Fruit fly (Drosophila melanogaster) whole organism, embryonic: Measurements from ENCODE around the gene Nct.

Experiments used
- ATbp ChIP-seq: fragments of 200-800 bp; sonication (Bioruptor generic); optimal IDR thresholded peaks from 2 replicates; lab custom pipeline; 2017; ENCODE audit warnings: missing biosample characterization, mild to moderate bottlenecking, missing genetic modification characterization, missing genetic modification reagents
- CG11723 ChIP-seq: fragments of 200-800 bp; sonication (Bioruptor generic); optimal IDR thresholded peaks from 2 replicates; lab custom pipeline; 2017; ENCODE audit warnings: missing biosample characterization, mild to moderate bottlenecking, missing genetic modification characterization
- CG12104 ChIP-seq: fragments of 200-800 bp; sonication (Bioruptor generic); optimal IDR thresholded peaks from 3 replicates; lab custom pipeline; 2016; ENCODE audit warnings: missing biosample characterization, missing genetic modification characterization
- CG12942 ChIP-seq: fragments of 200-800 bp; sonication (Bioruptor generic); optimal IDR thresholded peaks from 3 replicates; lab custom pipeline; 2016; ENCODE audit warnings: missing biosample characterization, missing genetic modification characterization
- CG13424 ChIP-seq: fragments of 200-800 bp; sonication (Bioruptor generic); optimal IDR thresholded peaks from 2 replicates; lab custom pipeline; 2019; ENCODE audit warnings: missing biosample characterization, mild to moderate bottlenecking, missing genetic modification characterization, moderate library complexity
- CG14014 ChIP-seq: fragments of 200-800 bp; sonication (Bioruptor generic); IDR thresholded peaks from 2 replicates; pipeline ENCODE4 v1.3.6; 2022; ENCODE audit warnings: missing biosample characterization, missing genetic modification characterization
- CG18599 ChIP-seq: fragments of 200-800 bp; sonication (Bioruptor generic); optimal IDR thresholded peaks from 3 replicates; lab custom pipeline; 2017; ENCODE audit warnings: missing biosample characterization, missing genetic modification characterization, mild to moderate bottlenecking, moderate library complexity, missing genetic modification reagents
- CG2129 ChIP-seq: fragments of 200-800 bp; sonication (Bioruptor generic); IDR thresholded peaks from 2 replicates; pipeline ENCODE4 v1.3.6; 2022; ENCODE audit warnings: missing biosample characterization, missing genetic modification characterization; ENCODE audit not compliant: partially characterized antibody
- CG30020 ChIP-seq: fragments of 200-800 bp; optimal IDR thresholded peaks from 2 replicates; lab custom pipeline; 2019; ENCODE audit warnings: missing biosample characterization, mild to moderate bottlenecking, missing genetic modification characterization, moderate library complexity
- CG3281 ChIP-seq: fragments of 200-800 bp; sonication (Bioruptor generic); optimal IDR thresholded peaks from 3 replicates; lab custom pipeline; 2017; ENCODE audit warnings: missing biosample characterization, mild to moderate bottlenecking, missing genetic modification characterization
- CG33557 ChIP-seq: fragments of 200-800 bp; sonication (Bioruptor generic); optimal IDR thresholded peaks from 2 replicates; lab custom pipeline; 2019; ENCODE audit warnings: missing biosample characterization, mild to moderate bottlenecking, missing genetic modification characterization, moderate library complexity
- CG34422 ChIP-seq: fragments of 200-800 bp; sonication (Bioruptor generic); IDR thresholded peaks from 3 replicates; pipeline ENCODE4 v1.3.6; 2022; ENCODE audit warnings: missing biosample characterization, missing genetic modification characterization
- CG5245 ChIP-seq: fragments of 200-800 bp; sonication (Bioruptor generic); optimal IDR thresholded peaks from 3 replicates; lab custom pipeline; 2016; ENCODE audit warnings: missing biosample characterization, missing genetic modification characterization
- CG6272 ChIP-seq: fragments of 200-800 bp; sonication (Bioruptor generic); IDR thresholded peaks from 2 replicates; pipeline ENCODE4 v1.3.6; 2022; ENCODE audit warnings: missing biosample characterization, missing genetic modification characterization
- CG6689 ChIP-seq: fragments of 200-800 bp; sonication (Bioruptor generic); IDR thresholded peaks from 2 replicates; pipeline ENCODE4 v1.3.6; 2022; ENCODE audit warnings: missing biosample characterization, missing genetic modification characterization
- CG7786 ChIP-seq: fragments of 200-800 bp; sonication (Bioruptor generic); optimal IDR thresholded peaks from 2 replicates; lab custom pipeline; 2016; ENCODE audit warnings: missing biosample characterization, missing genetic modification characterization
- CG8765 ChIP-seq: fragments of 200-800 bp; sonication (Bioruptor generic); IDR thresholded peaks from 2 replicates; pipeline ENCODE4 v1.3.6; 2022; ENCODE audit warnings: missing biosample characterization, missing genetic modification characterization
- CG8924 ChIP-seq: fragments of 200-800 bp; optimal IDR thresholded peaks from 3 replicates; lab custom pipeline; 2019; ENCODE audit warnings: missing biosample characterization, mild to moderate bottlenecking, missing genetic modification characterization, moderate library complexity
- CG9437 ChIP-seq: fragments of 200-800 bp; sonication (Bioruptor generic); optimal IDR thresholded peaks from 2 replicates; lab custom pipeline; 2018; ENCODE audit warnings: missing biosample characterization, mild to moderate bottlenecking, missing genetic modification characterization
- Chrac-16 ChIP-seq: fragments of 200-800 bp; sonication (Bioruptor generic); optimal IDR thresholded peaks from 3 replicates; lab custom pipeline; 2016; ENCODE audit warnings: missing biosample characterization, missing genetic modification characterization
- CrebB ChIP-seq: fragments of 200-800 bp; sonication (Bioruptor generic); optimal IDR thresholded peaks from 3 replicates; lab custom pipeline; 2018; ENCODE audit warnings: missing biosample characterization, mild to moderate bottlenecking, missing genetic modification characterization
- HLH54F ChIP-seq: fragments of 200-800 bp; sonication (Bioruptor generic); optimal IDR thresholded peaks from 3 replicates; lab custom pipeline; 2016; ENCODE audit warnings: missing biosample characterization, missing genetic modification characterization
- Lhr ChIP-seq: fragments of 200-800 bp; sonication (Bioruptor generic); optimal IDR thresholded peaks from 3 replicates; lab custom pipeline; 2017; ENCODE audit warnings: mild to moderate bottlenecking, missing biosample characterization, missing genetic modification reagents, missing genetic modification characterization
- Lpt ChIP-seq: fragments of >200 bp; optimal IDR thresholded peaks from 2 replicates; lab custom pipeline; 2018; ENCODE audit warnings: missing biosample characterization, missing genetic modification characterization
- MESR4 ChIP-seq: fragments of 200-800 bp; sonication (Bioruptor generic); optimal IDR thresholded peaks from 2 replicates; lab custom pipeline; 2018; ENCODE audit warnings: missing biosample characterization, mild to moderate bottlenecking, missing genetic modification characterization, moderate library complexity
- Nf-YA ChIP-seq: fragments of 200-800 bp; sonication (Bioruptor generic); IDR thresholded peaks from 2 replicates; pipeline ENCODE4 v1.3.6; 2022; ENCODE audit warnings: missing biosample characterization, missing genetic modification characterization
- Oli ChIP-seq: fragments of 200-800 bp; sonication (Bioruptor generic); optimal IDR thresholded peaks from 2 replicates; lab custom pipeline; 2018; ENCODE audit warnings: missing biosample characterization, mild to moderate bottlenecking, missing genetic modification characterization, moderate library complexity
- Opbp ChIP-seq: fragments of 200-800 bp; sonication (Bioruptor generic); IDR thresholded peaks from 3 replicates; pipeline ENCODE4 v1.3.6; 2022; ENCODE audit warnings: missing biosample characterization, missing genetic modification characterization; ENCODE audit not compliant: partially characterized antibody
- PHDP ChIP-seq: fragments of 200-800 bp; sonication (Bioruptor generic); optimal IDR thresholded peaks from 3 replicates; lab custom pipeline; 2018; ENCODE audit warnings: missing biosample characterization, mild to moderate bottlenecking, missing genetic modification characterization, moderate library complexity
- Poxn ChIP-seq: fragments of 200-800 bp; sonication (Bioruptor generic); IDR thresholded peaks from 2 replicates; pipeline ENCODE4 v1.3.6; 2022; ENCODE audit warnings: missing biosample characterization, missing genetic modification characterization
- Sry-β ChIP-seq: fragments of 200-800 bp; sonication (Bioruptor generic); optimal IDR thresholded peaks from 2 replicates; lab custom pipeline; 2018; ENCODE audit warnings: missing biosample characterization, mild to moderate bottlenecking, missing genetic modification characterization, moderate library complexity
- Stat92E ChIP-seq, 3 experiments: fragments of >200 bp in 2 of 3; fragments of 200-800 bp in 1 of 3; sonication (Bioruptor generic) in 1 of 3; optimal IDR thresholded peaks; 2 replicates each; lab custom pipeline; 2017 to 2019; ENCODE audit warnings: missing biosample characterization in 3 of 3, missing genetic modification characterization in 3 of 3, mild to moderate bottlenecking in 1 of 3, moderate library complexity in 1 of 3
- TFAM ChIP-seq: fragments of 200-800 bp; sonication (Bioruptor generic); optimal IDR thresholded peaks from 2 replicates; lab custom pipeline; 2017; ENCODE audit warnings: missing biosample characterization, missing genetic modification characterization, inconsistent platforms
- ash1 ChIP-seq: fragments of 200-800 bp; sonication (Bioruptor generic); optimal IDR thresholded peaks from 2 replicates; lab custom pipeline; 2018; ENCODE audit warnings: missing biosample characterization, mild to moderate bottlenecking, missing genetic modification characterization
- cwo ChIP-seq: fragments of 200-800 bp; sonication (Bioruptor generic); optimal IDR thresholded peaks from 3 replicates; lab custom pipeline; 2017; ENCODE audit warnings: missing biosample characterization, missing genetic modification characterization, mild to moderate bottlenecking, moderate library complexity, missing genetic modification reagents
- esg ChIP-seq: fragments of 200-800 bp; sonication (Bioruptor generic); conservative IDR thresholded peaks from 2 replicates; pipeline ENCODE4 v1.3.6; 2022; ENCODE audit warnings: missing biosample characterization, missing genetic modification characterization
- eve ChIP-seq, 2 experiments: fragments of >200 bp; optimal IDR thresholded peaks; 2 replicates each; lab custom pipeline; 2017; ENCODE audit warnings: missing biosample characterization in 2 of 2, missing genetic modification characterization in 2 of 2
- ind ChIP-seq: fragments of 200-800 bp; sonication (Bioruptor generic); optimal IDR thresholded peaks from 3 replicates; lab custom pipeline; 2016; ENCODE audit warnings: missing biosample characterization, missing genetic modification characterization
- inv ChIP-seq: fragments of 200-800 bp; sonication (Bioruptor generic); IDR thresholded peaks from 2 replicates; pipeline ENCODE4 v1.3.6; 2022; ENCODE audit warnings: missing biosample characterization, missing genetic modification characterization; ENCODE audit not compliant: partially characterized antibody
- jumu ChIP-seq: fragments of 200-800 bp; sonication (Bioruptor generic); optimal IDR thresholded peaks from 3 replicates; lab custom pipeline; 2016; ENCODE audit warnings: missing biosample characterization, missing genetic modification characterization
- knrl ChIP-seq: fragments of 200-800 bp; sonication (Bioruptor generic); IDR thresholded peaks from 3 replicates; pipeline ENCODE4 v1.3.6; 2022; ENCODE audit warnings: missing biosample characterization, missing genetic modification characterization; ENCODE audit not compliant: partially characterized antibody
- pb ChIP-seq: fragments of 200-800 bp; sonication (Bioruptor generic); optimal IDR thresholded peaks from 3 replicates; lab custom pipeline; 2016; ENCODE audit warnings: missing biosample characterization, missing genetic modification characterization
- peb ChIP-seq: fragments of 200-800 bp; sonication (Bioruptor generic); IDR thresholded peaks from 2 replicates; pipeline ENCODE4 v1.3.6; 2022; ENCODE audit warnings: missing biosample characterization, missing genetic modification characterization
- salm ChIP-seq: fragments of 200-800 bp; sonication (Bioruptor generic); optimal IDR thresholded peaks from 2 replicates; lab custom pipeline; 2018; ENCODE audit warnings: missing biosample characterization, mild to moderate bottlenecking, missing genetic modification characterization
- slou ChIP-seq: fragments of 200-800 bp; sonication (Bioruptor generic); optimal IDR thresholded peaks from 3 replicates; lab custom pipeline; 2016; ENCODE audit warnings: missing biosample characterization, missing genetic modification characterization
- toy ChIP-seq: fragments of 200-800 bp; sonication (Bioruptor generic); IDR thresholded peaks from 2 replicates; pipeline ENCODE4 v1.3.6; 2022; ENCODE audit warnings: missing biosample characterization, missing genetic modification characterization
- zf30C ChIP-seq: fragments of 200-800 bp; sonication (Bioruptor generic); optimal IDR thresholded peaks from 3 replicates; lab custom pipeline; 2018; ENCODE audit warnings: missing biosample characterization, mild to moderate bottlenecking, missing genetic modification characterization
- zfh1 ChIP-seq: fragments of 200-800 bp; sonication (Bioruptor generic); IDR thresholded peaks from 3 replicates; pipeline ENCODE4 v1.3.6; 2022; ENCODE audit warnings: missing biosample characterization, missing genetic modification characterization

Nct gene

dm6 chr3R:24875939-24876842 is 24.8 kb downstream of the Nct start, which contains the start of gene CG3744 (continued):
- TF ChIP-seq CG13424 (peak; percentile 94), Nf-YA (GFP tag; lab: Robert Waterston, UW) (peak; percentile 89), jumu (GFP tag; lab: Kevin White, UChicago) (peak; percentile 67), MESR4 (GFP tag; lab: Kevin White, UChicago) (peak; percentile 60), slou (GFP tag; lab: Kevin White, UChicago) (peak; percentile 85), CrebB (peak; percentile 69), esg (peak; percentile 87), HLH54F (GFP tag; lab: Kevin White, UChicago) (peak; percentile 82), CG18599 (GFP tag; lab: Kevin White, UChicago) (peak; percentile 93), Poxn (GFP tag; lab: Robert Waterston, UW) (peak; percentile 81), ind (GFP tag; lab: Kevin White, UChicago) (peak; percentile 93), ATbp (GFP tag; lab: Kevin White, UChicago) (no peak), Sry-β (GFP tag; lab: Kevin White, UChicago) (peak; percentile 56), Lhr (GFP tag; lab: Kevin White, UChicago) (peak; percentile 92), Lpt (GFP tag; lab: Kevin White, UChicago) (no peak), CG7786 (GFP tag; lab: Kevin White, UChicago) (peak; percentile 73), cwo (GFP tag; lab: Kevin White, UChicago) (no peak), peb (GFP tag; lab: Robert Waterston, UW) (peak; percentile 78), CG6272 (GFP tag; lab: Robert Waterston, UW) (peak; percentile 96), CG14014 (peak; percentile 95), Chrac-16 (GFP tag; lab: Kevin White, UChicago) (peak; percentile 86), Stat92E (GFP tag; optimal IDR thresholded peaks at IDR 0.05; lab: Kevin White, UChicago) (no peak), salm (tag; lab: Kevin White, UChicago) (peak; percentile 76), zfh1 (GFP tag; lab: Robert Waterston, UW) (peak; percentile 96), knrl (GFP tag; lab: Robert Waterston, UW) (peak; percentile 96), TFAM (GFP tag; lab: Kevin White, UChicago) (peak; percentile 19), Opbp (GFP tag; lab: Robert Waterston, UW) (peak; percentile 94), ash1 (GFP tag; lab: Kevin White, UChicago) (peak; percentile 70), CG5245 (GFP tag; lab: Kevin White, UChicago) (peak; percentile 82), CG33557 (GFP tag; lab: Kevin White, UChicago) (peak; percentile 78), eve (GFP tag; optimal IDR thresholded peaks at IDR 0.05; lab: Kevin White, UChicago) (no peak), pb (GFP tag; lab: Kevin White, UChicago) (peak; percentile 62), CG12104 (GFP tag; lab: Kevin White, UChicago) (peak; percentile 77), CG6689 (GFP tag; lab: Robert Waterston, UW) (peak; percentile 93), CG12942 (peak; percentile 87), CG11723 (GFP tag; lab: Kevin White, UChicago) (peak; percentile 77), toy (peak; percentile 83), CG30020 (tag; lab: Kevin White, UChicago) (peak; percentile 72), CG2129 (peak; percentile 94), CG9437 (GFP tag; lab: Kevin White, UChicago) (peak; percentile 54), CG8765 (GFP tag; lab: Robert Waterston, UW) (peak; percentile 92), inv (GFP tag; lab: Robert Waterston, UW) (peak; percentile 94), zf30C (GFP tag; lab: Kevin White, UChicago) (peak; percentile 21), PHDP (tag; lab: Kevin White, UChicago) (peak; percentile 92), CG34422 (peak; percentile 94), CG8924 (tag; lab: Kevin White, UChicago) (peak; percentile 90), Oli (tag; lab: Kevin White, UChicago) (peak; percentile 84), CG3281 (peak; percentile 90)
